Fruit fly (Drosophila melanogaster): Measurements from ENCODE around the gene MED30.

Gene MED30

dm6 chr3L:642865-643738 is 10.8 kb downstream of the MED30 start (continued):
- TF ChIP-seq unc-4 (GFP tag; IDR thresholded peaks at IDR 0.05; ENCODE audit: partially characterized antibody): no peak
- TF ChIP-seq CG2199 (GFP tag; IDR thresholded peaks at IDR 0.05): peak; percentile 93
- TF ChIP-seq z (GFP tag; IDR thresholded peaks at IDR 0.05): no peak
- TF ChIP-seq CG12769 (tag; optimal IDR thresholded peaks at IDR 0.05): peak; percentile 67
- peak; percentile 0 for TF ChIP-seq CG2116 (GFP tag; optimal IDR thresholded peaks at IDR 0.05)
- TF ChIP-seq bowl (GFP tag; IDR thresholded peaks at IDR 0.05): 0 out of 2 replicates have a peak, but pooled peaks have one; percentile 5
- no peak for TF ChIP-seq pb (GFP tag; optimal IDR thresholded peaks at IDR 0.05)
- peak; percentile 66 for TF ChIP-seq CG13296 (GFP tag; optimal IDR thresholded peaks at IDR 0.05)
- no peak for TF ChIP-seq jing (GFP tag; optimal IDR thresholded peaks at IDR 0.05)
- TF ChIP-seq Nf-YB (GFP tag; optimal IDR thresholded peaks at IDR 0.05): no peak
- peak; percentile 19 for TF ChIP-seq tup (GFP tag; optimal IDR thresholded peaks at IDR 0.05)
- no peak for TF ChIP-seq gsb-n (tag; optimal IDR thresholded peaks at IDR 0.05)
- no peak for TF ChIP-seq slbo (GFP tag; IDR thresholded peaks at IDR 0.05)
- TF ChIP-seq tgo (GFP tag; IDR thresholded peaks at IDR 0.05): no peak
- TF ChIP-seq Hr78 (GFP tag; optimal IDR thresholded peaks at IDR 0.05): peak in 1 of 2 experiments; percentile 98
- no peak for TF ChIP-seq CG18476 (GFP tag; optimal IDR thresholded peaks at IDR 0.05)
- no peak for TF ChIP-seq gem (tag; optimal IDR thresholded peaks at IDR 0.05)
- no peak for TF ChIP-seq salm (tag; optimal IDR thresholded peaks at IDR 0.05)
- no peak for TF ChIP-seq CG18764 (GFP tag; optimal IDR thresholded peaks at IDR 0.05)
- no peak for TF ChIP-seq psq (GFP tag; optimal IDR thresholded peaks at IDR 0.05)
- TF ChIP-seq CG1832 (GFP tag; optimal IDR thresholded peaks at IDR 0.05): no peak
- TF ChIP-seq Hey (tag; optimal IDR thresholded peaks at IDR 0.05): peak; percentile 52
- peak; percentile 30 for TF ChIP-seq onecut (GFP tag; IDR thresholded peaks at IDR 0.05)
- no peak for TF ChIP-seq chn (GFP tag; optimal IDR thresholded peaks at IDR 0.05)
- TF ChIP-seq HLHmδ (GFP tag; optimal IDR thresholded peaks at IDR 0.05): peak; percentile 42
- peak; percentile 38 for TF ChIP-seq CG2202 (tag; optimal IDR thresholded peaks at IDR 0.05)
- TF ChIP-seq her (GFP tag; optimal IDR thresholded peaks at IDR 0.05): peak; percentile 63
- TF ChIP-seq dmrt99B (tag; optimal IDR thresholded peaks at IDR 0.05): no peak
- TF ChIP-seq NFAT (GFP tag; IDR thresholded peaks at IDR 0.05): peak; percentile 5; the same call in 1 of the 2 replicates
- TF ChIP-seq Six4 (GFP tag; optimal IDR thresholded peaks at IDR 0.05): no peak
- no peak for TF ChIP-seq Elba2 (GFP tag; optimal IDR thresholded peaks at IDR 0.05)
- peak; percentile 40; the same call in 1 of the 3 replicates for TF ChIP-seq zfh1 (GFP tag; IDR thresholded peaks at IDR 0.05)
- TF ChIP-seq TFAM (GFP tag; optimal IDR thresholded peaks at IDR 0.05): no peak
- peak; percentile 79 for TF ChIP-seq Med (GFP tag)
- TF ChIP-seq Fer2 (tag; optimal IDR thresholded peaks at IDR 0.05): no peak
- TF ChIP-seq Tbp (GFP tag; optimal IDR thresholded peaks at IDR 0.05): no peak
- TF ChIP-seq CG14050 (GFP tag; IDR thresholded peaks at IDR 0.05): no peak
- TF ChIP-seq Mad (GFP tag; optimal IDR thresholded peaks at IDR 0.05): peak; percentile 31
- no peak for TF ChIP-seq CG7372 (GFP tag; IDR thresholded peaks at IDR 0.05)
- TF ChIP-seq zen2 (GFP tag; IDR thresholded peaks at IDR 0.05; ENCODE audit: partially characterized antibody): 0 out of 3 replicates have a peak, but pooled peaks have one; percentile 24
- TF ChIP-seq CG11504 (tag; optimal IDR thresholded peaks at IDR 0.05): no peak
- TF ChIP-seq CG11456 (GFP tag; IDR thresholded peaks at IDR 0.05): no peak
- peak; percentile 20 for TF ChIP-seq CG12659 (GFP tag; optimal IDR thresholded peaks at IDR 0.05)
- no peak for TF ChIP-seq CG13123 (GFP tag; optimal IDR thresholded peaks at IDR 0.05)
- TF ChIP-seq klu (GFP tag; IDR thresholded peaks at IDR 0.05): no peak
- 0 out of 2 replicates have a peak, but pooled peaks have one; percentile 9 for TF ChIP-seq bbx (GFP tag; IDR thresholded peaks at IDR 0.05; ENCODE audit: partially characterized antibody)
- TF ChIP-seq toy (GFP tag; IDR thresholded peaks at IDR 0.05): no peak
- TF ChIP-seq CG13287 (GFP tag; IDR thresholded peaks at IDR 0.05; ENCODE audit: partially characterized antibody): 0 out of 2 replicates have a peak, but pooled peaks have one; percentile 20
- no peak for TF ChIP-seq CG10654 (GFP tag; optimal IDR thresholded peaks at IDR 0.05)

Data from whole organism, embryonic.